Worm (Caenorhabditis elegans) whole organism, young adult: ENCODE data around the gene ZK1248.20.

Experiments
- B0019.2 ChIP-seq: fragments of 200-800 bp; sonication (Bioruptor generic); conservative IDR thresholded peaks from 2 replicates; pipeline ENCODE4 v1.3.6; 2022; ENCODE audit warnings: missing genetic modification reagents, missing genetic modification characterization, missing compliant biosample characterization
- C06A6.2 ChIP-seq: fragments of 200-800 bp; sonication (Bioruptor generic); conservative IDR thresholded peaks from 2 replicates; pipeline ENCODE4 v1.3.6; 2022; ENCODE audit warnings: missing genetic modification characterization, missing compliant biosample characterization
- F23B12.7 ChIP-seq: sonication (generic microtip); optimal IDR thresholded peaks from 2 replicates; lab custom pipeline; 2017; ENCODE audit warnings: missing genetic modification characterization, mild to moderate bottlenecking, missing compliant biosample characterization, antibody characterized with exemption, moderate library complexity; ENCODE audit not compliant: insufficient read depth
- F33H1.4 ChIP-seq: fragments of 200-800 bp; sonication (Bioruptor generic); IDR thresholded peaks from 2 replicates; pipeline ENCODE4 v1.3.6; 2022; ENCODE audit warnings: missing genetic modification reagents, missing genetic modification characterization, missing compliant biosample characterization
- F39B2.1 ChIP-seq: fragments of 200-800 bp; sonication (Bioruptor generic); IDR thresholded peaks from 2 replicates; pipeline ENCODE4 v1.3.6; 2022; ENCODE audit warnings: missing genetic modification reagents, missing genetic modification characterization, missing compliant biosample characterization
- F52B5.7 ChIP-seq: sonication (generic microtip); optimal IDR thresholded peaks from 2 replicates; lab custom pipeline; 2016; ENCODE audit warnings: mild to moderate bottlenecking, missing genetic modification characterization, missing compliant biosample characterization
- K11D2.4 ChIP-seq: fragments of 200-800 bp; sonication (Bioruptor generic); IDR thresholded peaks from 2 replicates; pipeline ENCODE4 v1.3.6; 2022; ENCODE audit warnings: missing genetic modification reagents, missing genetic modification characterization, missing compliant biosample characterization
- T07F8.4 ChIP-seq: sonication (generic microtip); optimal IDR thresholded peaks from 2 replicates; lab custom pipeline; 2016; ENCODE audit warnings: mild to moderate bottlenecking, missing genetic modification characterization, moderate library complexity, missing compliant biosample characterization
- aptf-2 ChIP-seq: fragments of 200-800 bp; sonication (Bioruptor generic); conservative IDR thresholded peaks from 2 replicates; pipeline ENCODE4 v1.3.6; 2022; ENCODE audit warnings: missing genetic modification reagents, missing genetic modification characterization, missing compliant biosample characterization
- attf-3 ChIP-seq: fragments of 200-800 bp; sonication (Bioruptor generic); conservative IDR thresholded peaks from 2 replicates; pipeline ENCODE4 v1.3.6; 2022; ENCODE audit warnings: missing genetic modification reagents, missing genetic modification characterization, missing compliant biosample characterization
- attf-5 ChIP-seq: fragments of 200-800 bp; sonication (Bioruptor generic); optimal IDR thresholded peaks from 2 replicates; lab custom pipeline; 2018; ENCODE audit warnings: mild to moderate bottlenecking, missing genetic modification characterization, missing compliant biosample characterization
- ccch-3 ChIP-seq: fragments of 200-800 bp; sonication (Bioruptor generic); optimal IDR thresholded peaks from 2 replicates; lab custom pipeline; 2018; ENCODE audit warnings: mild to moderate bottlenecking, missing genetic modification characterization, missing compliant biosample characterization
- cebp-1 ChIP-seq, 2 experiments: fragments of 200-800 bp in 1 of 2; sonication (Bioruptor generic) in 1 of 2; sonication (generic microtip) in 1 of 2; IDR thresholded peaks in 1 of 2; optimal IDR thresholded peaks in 1 of 2; 2 replicates each; pipeline versions ENCODE4 v1.3.6 to Lab custom; 2017 to 2022; ENCODE audit warnings: missing compliant biosample characterization in 2 of 2, missing genetic modification characterization in 2 of 2, mild to moderate bottlenecking in 1 of 2, missing genetic modification reagents in 1 of 2, moderate library complexity in 1 of 2
- ceh-27 ChIP-seq: fragments of 200-800 bp; sonication (Bioruptor generic); optimal IDR thresholded peaks from 2 replicates; lab custom pipeline; 2018; ENCODE audit warnings: mild to moderate bottlenecking, missing genetic modification characterization, moderate library complexity, missing compliant biosample characterization
- ceh-79 ChIP-seq: sonication (generic microtip); optimal IDR thresholded peaks from 2 replicates; lab custom pipeline; 2017; ENCODE audit warnings: mild to moderate bottlenecking, missing genetic modification characterization, missing compliant biosample characterization
- ceh-91 ChIP-seq: fragments of 200-800 bp; sonication (Bioruptor generic); IDR thresholded peaks from 2 replicates; pipeline ENCODE4 v1.3.6; 2022; ENCODE audit warnings: missing genetic modification reagents, missing genetic modification characterization, missing compliant biosample characterization
- dox-1 ChIP-seq: fragments of 200-800 bp; sonication (Bioruptor generic); IDR thresholded peaks from 2 replicates; pipeline ENCODE4 v1.3.6; 2022; ENCODE audit warnings: missing genetic modification reagents, missing genetic modification characterization, missing compliant biosample characterization
- dpff-1 ChIP-seq: sonication (generic microtip); optimal IDR thresholded peaks from 2 replicates; lab custom pipeline; 2017; ENCODE audit warnings: mild to moderate bottlenecking, missing genetic modification characterization, missing compliant biosample characterization
- efl-1 ChIP-seq: fragments of 150-350 bp; optimal IDR thresholded peaks from 2 replicates; lab custom pipeline; 2014; ENCODE audit warnings: missing biosample characterization, missing genetic modification reagents, missing genetic modification characterization
- egl-18 ChIP-seq: fragments of 200-800 bp; sonication (Bioruptor generic); IDR thresholded peaks from 2 replicates; pipeline ENCODE4 v1.3.6; 2022; ENCODE audit warnings: missing genetic modification reagents, missing genetic modification characterization, missing compliant biosample characterization
- ekl-4 ChIP-seq: fragments of 200-800 bp; sonication (Bioruptor generic); IDR thresholded peaks from 2 replicates; pipeline ENCODE4 v1.3.6; 2022; ENCODE audit warnings: missing genetic modification reagents, missing genetic modification characterization, missing compliant biosample characterization
- ets-4 ChIP-seq: fragments of 200-800 bp; sonication (Bioruptor generic); optimal IDR thresholded peaks from 2 replicates; lab custom pipeline; 2018; ENCODE audit warnings: mild to moderate bottlenecking, missing genetic modification characterization, missing compliant biosample characterization
- hlh-26 ChIP-seq: fragments of 200-800 bp; sonication (Bioruptor generic); conservative IDR thresholded peaks from 2 replicates; pipeline ENCODE4 v1.3.6; 2022; ENCODE audit warnings: missing genetic modification reagents, missing genetic modification characterization, missing compliant biosample characterization
- hsf-1 ChIP-seq: fragments of 200-800 bp; sonication (Bioruptor generic); IDR thresholded peaks from 2 replicates; pipeline ENCODE4 v1.3.6; 2022; ENCODE audit warnings: missing genetic modification reagents, missing genetic modification characterization, missing compliant biosample characterization
- lag-1 ChIP-seq: fragments of 200-800 bp; sonication (Bioruptor generic); IDR thresholded peaks from 2 replicates; pipeline ENCODE4 v1.3.6; 2022; ENCODE audit warnings: missing genetic modification reagents, missing genetic modification characterization, missing compliant biosample characterization
- lsl-1 ChIP-seq: fragments of 200-800 bp; sonication (Bioruptor generic); optimal IDR thresholded peaks from 2 replicates; lab custom pipeline; 2018; ENCODE audit warnings: mild to moderate bottlenecking, missing genetic modification characterization, moderate library complexity, missing compliant biosample characterization
- mcd-1 ChIP-seq: fragments of 200-800 bp; sonication (Bioruptor generic); IDR thresholded peaks from 2 replicates; pipeline ENCODE4 v1.3.6; 2022; ENCODE audit warnings: missing genetic modification reagents, missing genetic modification characterization, missing compliant biosample characterization
- nfyb-1 ChIP-seq: fragments of 200-800 bp; sonication (Bioruptor generic); IDR thresholded peaks from 2 replicates; pipeline ENCODE4 v1.3.6; 2022; ENCODE audit warnings: missing genetic modification reagents, missing genetic modification characterization, missing compliant biosample characterization
- nhr-120 ChIP-seq: fragments of 200-800 bp; sonication (Bioruptor generic); IDR thresholded peaks from 2 replicates; pipeline ENCODE4 v1.3.6; 2022; ENCODE audit warnings: missing genetic modification characterization, missing compliant biosample characterization
- nhr-179 ChIP-seq: sonication (generic microtip); optimal IDR thresholded peaks from 2 replicates; lab custom pipeline; 2016; ENCODE audit warnings: mild to moderate bottlenecking, missing genetic modification characterization, missing compliant biosample characterization
- nhr-80 ChIP-seq: sonication (generic microtip); optimal IDR thresholded peaks from 2 replicates; lab custom pipeline; 2016; ENCODE audit warnings: missing genetic modification characterization, missing compliant biosample characterization
- sea-2 ChIP-seq: fragments of 200-800 bp; sonication (Bioruptor generic); IDR thresholded peaks from 2 replicates; pipeline ENCODE4 v1.3.6; 2022; ENCODE audit warnings: missing genetic modification characterization, missing compliant biosample characterization
- somi-1 ChIP-seq: fragments of 200-800 bp; sonication (Bioruptor generic); optimal IDR thresholded peaks from 2 replicates; lab custom pipeline; 2018; ENCODE audit warnings: mild to moderate bottlenecking, missing genetic modification characterization, missing compliant biosample characterization
- tlf-1 ChIP-seq: fragments of 200-800 bp; sonication (Bioruptor generic); optimal IDR thresholded peaks from 2 replicates; lab custom pipeline; 2018; ENCODE audit warnings: mild to moderate bottlenecking, missing genetic modification characterization, missing compliant biosample characterization
- zfh-2 ChIP-seq: fragments of 200-800 bp; sonication (Bioruptor generic); conservative IDR thresholded peaks from 2 replicates; pipeline ENCODE4 v1.3.6; 2022; ENCODE audit warnings: missing genetic modification reagents, missing genetic modification characterization, missing compliant biosample characterization
- ztf-18 ChIP-seq: sonication (generic microtip); optimal IDR thresholded peaks from 2 replicates; lab custom pipeline; 2016; ENCODE audit warnings: missing genotype, mild to moderate bottlenecking, missing genetic modification characterization, missing compliant biosample characterization
- ztf-22 ChIP-seq: fragments of 200-800 bp; sonication (Bioruptor generic); optimal IDR thresholded peaks from 2 replicates; lab custom pipeline; 2018; ENCODE audit warnings: mild to moderate bottlenecking, missing genetic modification characterization, moderate library complexity, missing compliant biosample characterization
- ztf-26 ChIP-seq: sonication (generic microtip); optimal IDR thresholded peaks from 2 replicates; lab custom pipeline; 2017; ENCODE audit warnings: missing genetic modification characterization, missing compliant biosample characterization
- ztf-28 ChIP-seq: fragments of 200-800 bp; sonication (Bioruptor generic); IDR thresholded peaks from 2 replicates; pipeline ENCODE4 v1.3.6; 2022; ENCODE audit warnings: missing genetic modification reagents, missing genetic modification characterization, missing compliant biosample characterization
- ztf-6 ChIP-seq: fragments of 200-800 bp; sonication (Bioruptor generic); IDR thresholded peaks from 2 replicates; pipeline ENCODE4 v1.3.6; 2022; ENCODE audit warnings: missing genetic modification reagents, missing genetic modification characterization, missing compliant biosample characterization

The ZK1248.20 gene

DNA sequence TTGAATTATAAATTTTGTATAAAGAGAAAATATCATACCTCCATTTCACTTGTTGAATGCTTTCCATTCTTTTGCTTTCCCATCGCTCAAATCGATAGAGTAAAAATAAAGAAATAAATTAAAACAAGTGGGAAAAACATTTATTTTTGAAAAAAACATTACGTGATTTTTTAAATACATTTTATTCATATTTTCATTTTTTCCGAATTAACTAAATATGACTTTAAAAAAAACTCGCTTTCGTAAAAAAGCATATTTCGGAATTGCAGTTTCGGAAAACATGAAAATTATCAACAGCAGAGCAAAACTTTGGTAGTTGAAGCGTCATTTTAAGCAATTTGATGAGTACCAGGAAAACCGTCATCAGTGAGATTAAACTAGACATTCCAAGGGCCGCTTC lies 16.9 kb upstream of the ZK1248.20 start, which contains the start of gene K05F1.8:
Gene K05F1.8 (minus strand): TSS at position 101 of the 400 bp plus-strand sequence.
- TF ChIP-seq F23B12.7 (tag; lab: Kevin White, UChicago) (no peak), lsl-1 (no peak), hlh-26 (no peak), nhr-120 (no peak)

- no peak for TF ChIP-seq ets-4 (GFP tag; lab: Kevin White, UChicago)
- TF ChIP-seq F39B2.1 (GFP tag; lab: Robert Waterston, UW): no peak
- TF ChIP-seq sea-2: no peak
- TF ChIP-seq K11D2.4 (GFP tag; lab: Robert Waterston, UW): no peak
Observed at ce11 chrII:5801075-5801474, 15.4 kb upstream of the ZK1248.20 start, which contains the start of the genes K05F1.9 and K05F1.1. Gene K05F1.9, minus strand, starts transcription at chrII:5801175. Gene K05F1.1, plus strand, starts transcription at chrII:5801382.

ce11 chrII:5804288-5804687 lies 12.2 kb upstream of the ZK1248.20 start:
- no peak for TF ChIP-seq efl-1 (GFP tag; lab: Kevin White, UChicago)
- no peak for TF ChIP-seq dpff-1 (tag; lab: Kevin White, UChicago)
- TF ChIP-seq ekl-4 (GFP tag; lab: Robert Waterston, UW): no peak
- TF ChIP-seq nhr-80 (tag; lab: Kevin White, UChicago): no peak
- TF ChIP-seq mcd-1: no peak
- TF ChIP-seq attf-3: no peak
- TF ChIP-seq ztf-26 (tag; lab: Kevin White, UChicago): no peak

ce11 chrII:5805303-5805702 lies 11.1 kb upstream of the ZK1248.20 start, which contains the start of gene K05F1.10:
Gene K05F1.10, minus strand, starts transcription at chrII:5805473.
- TF ChIP-seq zfh-2 (GFP tag; lab: Robert Waterston, UW) (no peak), nhr-80 (tag; lab: Kevin White, UChicago) (peak; percentile 34), C06A6.2 (GFP tag; lab: Robert Waterston, UW) (no peak), lsl-1 (no peak), cebp-1 (GFP tag; IDR thresholded peaks at IDR 0.05; lab: Robert Waterston, UW) (no peak), cebp-1 (tag; optimal IDR thresholded peaks at IDR 0.05; lab: Kevin White, UChicago) (peak; percentile 42)

ce11 chrII:5806563-5806962 lies 9.9 kb upstream of the ZK1248.20 start:
- TF ChIP-seq somi-1 (no peak), nfyb-1 (GFP tag; lab: Robert Waterston, UW) (0 out of 2 replicates have a peak, but pooled peaks have one; percentile 13), T07F8.4 (no peak), F52B5.7 (tag; lab: Kevin White, UChicago) (no peak), ceh-27 (GFP tag; lab: Kevin White, UChicago) (no peak), nhr-80 (tag; lab: Kevin White, UChicago) (peak; percentile 92), dox-1 (GFP tag; lab: Robert Waterston, UW) (peak; percentile 33; the same call in 1 of the 2 replicates), ccch-3 (no peak)

DNA sequence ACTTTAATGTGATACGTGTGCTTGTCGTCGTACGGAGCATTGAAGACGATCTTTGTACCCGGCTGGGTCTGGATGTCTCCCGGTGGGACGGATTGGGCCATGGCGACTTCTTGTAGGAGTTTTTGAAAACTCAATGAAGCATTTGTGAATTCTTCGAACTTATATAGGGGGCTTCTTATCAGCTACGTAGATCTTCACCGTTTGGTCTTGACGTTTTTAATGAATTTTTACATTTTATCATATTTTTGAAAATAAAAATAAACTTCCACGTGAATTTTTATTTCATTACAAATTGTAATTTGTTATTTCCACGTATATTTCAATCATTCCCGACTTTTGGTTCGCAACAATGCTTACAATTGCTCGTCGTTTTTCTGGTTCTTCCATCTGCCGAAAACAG lies 6.2 kb upstream of the ZK1248.20 start, which contains the start of the genes msp-64 and ZK1248.5:
Gene msp-64 (minus strand): TSS at position 101 of the 400 bp plus-strand sequence.
Gene ZK1248.5 (plus strand): TSS at position 285 of the 400 bp plus-strand sequence.
- TF ChIP-seq attf-5 (no peak), nhr-179 (no peak), dpff-1 (tag; lab: Kevin White, UChicago) (no peak), ztf-22 (GFP tag; lab: Kevin White, UChicago) (no peak), ceh-91 (GFP tag; lab: Robert Waterston, UW) (no peak), ztf-6 (GFP tag; lab: Robert Waterston, UW) (no peak), egl-18 (GFP tag; lab: Robert Waterston, UW) (no peak), ztf-18 (tag; lab: Kevin White, UChicago) (no peak), lag-1 (no peak), ztf-28 (GFP tag; lab: Robert Waterston, UW) (no peak), aptf-2 (GFP tag; lab: Robert Waterston, UW) (no peak), zfh-2 (GFP tag; lab: Robert Waterston, UW) (no peak), C06A6.2 (GFP tag; lab: Robert Waterston, UW) (no peak), F33H1.4 (no peak), nfyb-1 (GFP tag; lab: Robert Waterston, UW) (no peak), B0019.2 (no peak), tlf-1 (no peak), ceh-79 (no peak), hsf-1 (GFP tag; lab: Robert Waterston, UW) (no peak)
